Worm (Caenorhabditis elegans) whole organism, young adult: Measurements from ENCODE around the gene F46B3.7.

Experiments used
- Y67H2A.10 ChIP-seq: fragments of 200-800 bp; sonication (Bioruptor generic); conservative IDR thresholded peaks from 2 replicates; pipeline ENCODE4 v1.3.6; 2022; ENCODE audit warnings: missing genetic modification reagents, missing genetic modification characterization, missing compliant biosample characterization
- ama-1 ChIP-seq, 3 experiments: fragments of 150-350 bp in 1 of 3; sonication (generic microtip) in 2 of 3; optimal IDR thresholded peaks; 2 replicates each; lab custom pipeline; 2014 to 2018; ENCODE audit warnings: missing biosample characterization in 2 of 3, missing genetic modification characterization in 2 of 3, missing genetic modification reagents in 2 of 3
- aptf-3 ChIP-seq: fragments of 200-800 bp; sonication (Bioruptor generic); IDR thresholded peaks from 2 replicates; pipeline ENCODE4 v1.3.6; 2022; ENCODE audit warnings: missing genetic modification characterization, missing compliant biosample characterization
- cebp-2 ChIP-seq: fragments of 200-800 bp; sonication (Bioruptor generic); IDR thresholded peaks from 2 replicates; pipeline ENCODE4 v1.3.6; 2022; ENCODE audit warnings: missing genetic modification characterization, missing compliant biosample characterization
- gei-17 ChIP-seq: fragments of 200-800 bp; sonication (Bioruptor generic); optimal IDR thresholded peaks from 2 replicates; lab custom pipeline; 2018; ENCODE audit warnings: mild to moderate bottlenecking, missing genetic modification characterization, missing compliant biosample characterization
- hlh-12 ChIP-seq: sonication (generic microtip); optimal IDR thresholded peaks from 2 replicates; lab custom pipeline; 2016; ENCODE audit warnings: missing genetic modification characterization, missing compliant biosample characterization
- lsl-1 ChIP-seq: fragments of 200-800 bp; sonication (Bioruptor generic); optimal IDR thresholded peaks from 2 replicates; lab custom pipeline; 2018; ENCODE audit warnings: mild to moderate bottlenecking, missing genetic modification characterization, moderate library complexity, missing compliant biosample characterization
- lsy-27 ChIP-seq: sonication (generic microtip); optimal IDR thresholded peaks from 2 replicates; lab custom pipeline; 2017; ENCODE audit warnings: missing genetic modification characterization, mild to moderate bottlenecking, missing compliant biosample characterization, antibody characterized with exemption, missing genotype, borderline replicate concordance; ENCODE audit not compliant: insufficient read depth
- mel-28 ChIP-seq: sonication (generic microtip); optimal IDR thresholded peaks from 2 replicates; lab custom pipeline; 2016; ENCODE audit warnings: borderline replicate concordance, mild to moderate bottlenecking, missing genetic modification characterization, missing compliant biosample characterization
- nhr-90 ChIP-seq: sonication (generic microtip); optimal IDR thresholded peaks from 2 replicates; lab custom pipeline; 2016; ENCODE audit warnings: missing genotype, mild to moderate bottlenecking, missing genetic modification characterization, missing compliant biosample characterization
- pha-4 ChIP-seq: fragments of 150-350 bp; sonication (generic microtip); optimal IDR thresholded peaks from 2 replicates; lab custom pipeline; 2014; ENCODE audit warnings: missing biosample characterization, missing genetic modification reagents, missing genetic modification characterization
- somi-1 ChIP-seq: fragments of 200-800 bp; sonication (Bioruptor generic); optimal IDR thresholded peaks from 2 replicates; lab custom pipeline; 2018; ENCODE audit warnings: mild to moderate bottlenecking, missing genetic modification characterization, missing compliant biosample characterization

- TF ChIP-seq Y67H2A.10 (GFP tag; lab: Robert Waterston, UW) = no peak
- no peak for TF ChIP-seq hlh-12 (tag; lab: Kevin White, UChicago)
- no peak for TF ChIP-seq pha-4 (tag; lab: Kevin White, UChicago)
- TF ChIP-seq cebp-2 (GFP tag; lab: Robert Waterston, UW) = no peak
- no peak for TF ChIP-seq nhr-90
- TF ChIP-seq lsy-27 (tag; lab: Kevin White, UChicago) = no peak
- no peak for TF ChIP-seq mel-28 (tag; lab: Kevin White, UChicago)
- no peak for TF ChIP-seq ama-1 (optimal IDR thresholded peaks at IDR 0.05; lab: Kevin White, UChicago)
- TF ChIP-seq ama-1 (GFP tag; optimal IDR thresholded peaks at IDR 0.05; lab: Kevin White, UChicago) = no peak
- no peak for TF ChIP-seq lsl-1
- no peak for TF ChIP-seq gei-17 (GFP tag; lab: Kevin White, UChicago)
- TF ChIP-seq somi-1 (GFP tag; lab: Kevin White, UChicago) = no peak
- TF ChIP-seq aptf-3 (GFP tag; lab: Robert Waterston, UW) = no peak
Observed at ce11 chrV:20603014-20603413, 15.5 kb downstream of the F46B3.7 start, which contains the start of gene ttr-11.
